Fruit fly (Drosophila melanogaster) whole organism: ENCODE results near the gene Hsp70Bb.
"Not testable (repeated sequence)": the region's sequence is repeated elsewhere in the genome, so short reads cannot be mapped to it uniquely, and the experiment has no call there.

Experiments
- CG8478 ChIP-seq: fragments of >200 bp; optimal IDR thresholded peaks from 2 replicates; lab custom pipeline; 2018; ENCODE audit warnings: inconsistent platforms
- Dll ChIP-seq: fragments of >200 bp; optimal IDR thresholded peaks from 2 replicates; lab custom pipeline; 2017
- EcR ChIP-seq, 2 experiments: fragments of >200 bp; optimal IDR thresholded peaks; 2 replicates each; lab custom pipeline; 2017; ENCODE audit warnings: missing biosample characterization in 2 of 2, missing genetic modification characterization in 2 of 2, missing genetic modification reagents in 2 of 2
- pan ChIP-seq: fragments of >200 bp; optimal IDR thresholded peaks from 2 replicates; lab custom pipeline; 2017
- psq ChIP-seq: fragments of >200 bp; optimal IDR thresholded peaks from 2 replicates; lab custom pipeline; 2017
- usp ChIP-seq: fragments of >200 bp; optimal IDR thresholded peaks from 2 replicates; lab custom pipeline; 2017; ENCODE audit warnings: missing biosample characterization, missing genetic modification characterization, mixed read lengths

Hsp70Bb gene

DNA sequence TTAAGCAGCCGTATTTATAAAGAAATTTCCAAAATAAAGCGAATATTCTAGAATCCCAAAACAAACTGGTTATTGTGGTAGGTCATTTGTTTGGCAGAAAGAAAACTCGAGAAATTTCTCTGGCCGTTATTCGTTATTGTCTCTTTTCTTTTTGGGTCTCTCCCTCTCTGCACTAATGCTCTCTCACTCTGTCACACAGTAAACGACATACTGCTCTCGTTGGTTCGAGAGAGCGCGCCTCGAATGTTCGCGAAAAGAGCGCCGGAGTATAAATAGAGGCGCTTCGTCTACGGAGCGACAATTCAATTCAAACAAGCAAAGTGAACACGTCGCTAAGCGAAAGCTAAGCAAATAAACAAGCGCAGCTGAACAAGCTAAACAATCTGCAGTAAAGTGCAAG is at the start of gene Hsp70Bb:
Hsp70Bb (plus strand) TSS at position 301 of the 400 bp plus-strand sequence.
- TF ChIP-seq usp (GFP tag; lab: Kevin White, UChicago); CG8478 (lab: Kevin White, UChicago); Dll (lab: Kevin White, UChicago): not testable (repeated sequence)

dm6 chr3R:12456370-12456940 is 49.1 kb upstream of the Hsp70Bb start, which contains the start of gene trus:
Gene trus, plus strand, starts transcription at chr3R:12456573.
- TF ChIP-seq pan (lab: Kevin White, UChicago) (no peak), CG8478 (lab: Kevin White, UChicago) (no peak), EcR (GFP tag; optimal IDR thresholded peaks at IDR 0.05; lab: Kevin White, UChicago) (no peak), psq (no peak), Dll (lab: Kevin White, UChicago) (no peak), usp (GFP tag; lab: Kevin White, UChicago) (no peak)

dm6 chr3R:12459879-12460522 is 45.6 kb upstream of the Hsp70Bb start, which contains the start of the genes CG5961 and Polr3C:
Gene CG5961, minus strand, starts transcription at chr3R:12460294.
Gene Polr3C, plus strand, starts transcription at chr3R:12460414.
- TF ChIP-seq Dll (lab: Kevin White, UChicago) (no peak), usp (GFP tag; lab: Kevin White, UChicago) (no peak), EcR (GFP tag; optimal IDR thresholded peaks at IDR 0.05; lab: Kevin White, UChicago) (no peak), psq (no peak), CG8478 (lab: Kevin White, UChicago) (no peak), pan (lab: Kevin White, UChicago) (no peak)

dm6 chr3R:12465198-12465597 is 40.4 kb upstream of the Hsp70Bb start, which contains the start of gene CG5608:
Gene CG5608, minus strand, starts transcription at chr3R:12465298.
- TF ChIP-seq CG8478 (lab: Kevin White, UChicago); Dll (lab: Kevin White, UChicago); usp (GFP tag; lab: Kevin White, UChicago): not testable (repeated sequence)

dm6 chr3R:12467675-12468074 is 37.9 kb upstream of the Hsp70Bb start, which contains the start of gene Hsp70Ba:
Gene Hsp70Ba, minus strand, starts transcription at chr3R:12467776.
- TF ChIP-seq CG8478 (lab: Kevin White, UChicago); psq; usp (GFP tag; lab: Kevin White, UChicago): not testable (repeated sequence)

dm6 chr3R:12502210-12502609 is 3.4 kb upstream of the Hsp70Bb start, which contains the start of gene Hsp70Bbb:
Gene Hsp70Bbb, plus strand, starts transcription at chr3R:12502510.
- not testable (repeated sequence) for TF ChIP-seq usp (GFP tag; lab: Kevin White, UChicago); EcR (GFP tag; optimal IDR thresholded peaks at IDR 0.05; lab: Kevin White, UChicago); pan (lab: Kevin White, UChicago)

DNA sequence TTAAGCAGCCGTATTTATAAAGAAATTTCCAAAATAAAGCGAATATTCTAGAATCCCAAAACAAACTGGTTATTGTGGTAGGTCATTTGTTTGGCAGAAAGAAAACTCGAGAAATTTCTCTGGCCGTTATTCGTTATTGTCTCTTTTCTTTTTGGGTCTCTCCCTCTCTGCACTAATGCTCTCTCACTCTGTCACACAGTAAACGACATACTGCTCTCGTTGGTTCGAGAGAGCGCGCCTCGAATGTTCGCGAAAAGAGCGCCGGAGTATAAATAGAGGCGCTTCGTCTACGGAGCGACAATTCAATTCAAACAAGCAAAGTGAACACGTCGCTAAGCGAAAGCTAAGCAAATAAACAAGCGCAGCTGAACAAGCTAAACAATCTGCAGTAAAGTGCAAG is 3.2 kb downstream of the Hsp70Bb start, which contains the start of gene Hsp70Bc:
Hsp70Bc (plus strand) TSS at position 301 of the 400 bp plus-strand sequence.
- TF ChIP-seq Dll (lab: Kevin White, UChicago); pan (lab: Kevin White, UChicago); EcR (GFP tag; optimal IDR thresholded peaks at IDR 0.05; lab: Kevin White, UChicago): not testable (repeated sequence)

- TF ChIP-seq Dll (lab: Kevin White, UChicago): no peak
- no peak for TF ChIP-seq CG8478 (lab: Kevin White, UChicago)
- TF ChIP-seq pan (lab: Kevin White, UChicago): no peak
- no peak for TF ChIP-seq usp (GFP tag; lab: Kevin White, UChicago)
- TF ChIP-seq psq: no peak
- TF ChIP-seq EcR (GFP tag; optimal IDR thresholded peaks at IDR 0.05; lab: Kevin White, UChicago): no peak
These were observed 9.4 kb downstream of the Hsp70Bb start for dm6 chr3R:12514997-12515396.

DNA sequence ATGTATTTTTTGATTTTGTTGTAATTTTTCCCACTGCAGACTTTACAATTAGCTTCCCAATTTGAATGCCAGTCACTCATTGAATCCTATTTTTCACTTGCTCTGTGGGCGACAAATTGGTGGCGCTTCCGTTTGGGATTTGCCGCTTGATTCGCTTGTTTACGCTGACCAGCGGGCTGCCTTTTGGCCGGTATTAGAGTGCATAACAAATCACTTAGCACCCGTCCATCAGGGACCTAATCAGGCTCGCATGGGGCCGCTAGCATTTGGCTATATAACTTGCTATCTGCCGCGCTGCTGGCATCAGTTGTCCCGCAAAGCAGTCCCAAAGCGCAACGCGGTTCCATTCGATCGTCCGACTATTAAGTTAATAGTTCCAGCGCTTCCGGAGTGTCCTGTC is 20.3 kb downstream of the Hsp70Bb start, which contains the start of gene Hug:
Hug (plus strand) TSS at position 301 of the 400 bp plus-strand sequence.
- TF ChIP-seq EcR (GFP tag; optimal IDR thresholded peaks at IDR 0.05; lab: Kevin White, UChicago) (no peak), usp (GFP tag; lab: Kevin White, UChicago) (no peak)

dm6 chr3R:12542947-12543346 is 37.4 kb downstream of the Hsp70Bb start:
- no peak for TF ChIP-seq CG8478 (lab: Kevin White, UChicago)

DNA sequence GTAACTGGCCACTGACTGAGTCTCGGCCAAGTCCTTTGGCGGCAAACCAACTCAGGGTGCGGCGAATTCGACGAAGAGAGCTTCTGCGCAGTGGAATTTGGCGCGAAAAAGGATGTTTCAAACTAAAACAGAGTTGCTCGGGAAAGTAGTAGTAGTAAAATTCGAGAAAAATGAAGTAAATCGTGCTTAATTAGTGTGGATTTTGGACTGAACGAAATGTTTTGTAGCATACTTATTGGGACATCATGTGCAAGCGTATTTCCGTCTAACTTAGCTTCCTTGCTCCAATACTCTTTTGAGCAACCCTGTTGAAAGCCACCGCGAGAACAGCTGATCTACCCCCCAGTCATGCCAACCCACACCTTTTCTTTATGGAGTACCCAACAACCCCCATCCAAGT is 42.6 kb downstream of the Hsp70Bb start, which contains the start of gene Octbeta3R:
Octbeta3R (minus strand) TSS at position 1 of the 400 bp plus-strand sequence.
- TF ChIP-seq EcR (GFP tag; optimal IDR thresholded peaks at IDR 0.05; lab: Kevin White, UChicago) (no peak), CG8478 (lab: Kevin White, UChicago) (no peak), psq (no peak), usp (GFP tag; lab: Kevin White, UChicago) (no peak), Dll (lab: Kevin White, UChicago) (no peak), pan (lab: Kevin White, UChicago) (no peak)
